Fruit fly (Drosophila melanogaster) whole organism, adult: ENCODE measurements around the gene CG43169.
A peak's percentile ranks its signal among the peaks of the same experiment; 100 is the strongest.

ENCODE experiments used
- CG1620 ChIP-seq: fragments of 200-800 bp; sonication (Bioruptor generic); optimal IDR thresholded peaks from 2 replicates; lab custom pipeline; 2016; ENCODE audit warnings: missing biosample characterization, missing genetic modification characterization
- CG33017 ChIP-seq: fragments of 200-800 bp; sonication (Bioruptor generic); optimal IDR thresholded peaks from 2 replicates; lab custom pipeline; 2018; ENCODE audit warnings: missing biosample characterization, mild to moderate bottlenecking, missing genetic modification characterization, moderate library complexity
- CG7045 ChIP-seq: fragments of 200-800 bp; sonication (Bioruptor generic); optimal IDR thresholded peaks from 2 replicates; lab custom pipeline; 2017; ENCODE audit warnings: missing biosample characterization, mild to moderate bottlenecking, missing genetic modification characterization
- CG7101 ChIP-seq: fragments of 200-800 bp; sonication (Bioruptor generic); optimal IDR thresholded peaks from 2 replicates; lab custom pipeline; 2018; ENCODE audit warnings: missing biosample characterization, mild to moderate bottlenecking, missing genetic modification characterization, moderate library complexity
- Clk ChIP-seq: fragments of 200-800 bp; sonication (Bioruptor generic); optimal IDR thresholded peaks from 2 replicates; lab custom pipeline; 2017; ENCODE audit warnings: missing biosample characterization, missing genetic modification characterization
- Crg-1 ChIP-seq: fragments of 200-800 bp; sonication (Bioruptor generic); optimal IDR thresholded peaks from 2 replicates; lab custom pipeline; 2016; ENCODE audit warnings: missing biosample characterization, missing genetic modification characterization
- Mnt ChIP-seq: fragments of 200-800 bp; sonication (Bioruptor generic); optimal IDR thresholded peaks from 2 replicates; lab custom pipeline; 2016; ENCODE audit warnings: missing biosample characterization, mild to moderate bottlenecking, missing genetic modification characterization
- cic ChIP-seq: fragments of 200-800 bp; sonication (Bioruptor generic); optimal IDR thresholded peaks from 2 replicates; lab custom pipeline; 2017; ENCODE audit warnings: missing biosample characterization, mild to moderate bottlenecking, missing genetic modification characterization, moderate library complexity
- kay ChIP-seq: fragments of 200-800 bp; sonication (Bioruptor generic); peaks from one replicate; lab custom pipeline; 2016; ENCODE audit warnings: missing biosample characterization, missing genetic modification characterization, borderline replicate concordance
- ovo ChIP-seq: fragments of 200-800 bp; sonication (Bioruptor generic); optimal IDR thresholded peaks from 2 replicates; lab custom pipeline; 2016; ENCODE audit warnings: missing biosample characterization, missing genetic modification characterization

DNA sequence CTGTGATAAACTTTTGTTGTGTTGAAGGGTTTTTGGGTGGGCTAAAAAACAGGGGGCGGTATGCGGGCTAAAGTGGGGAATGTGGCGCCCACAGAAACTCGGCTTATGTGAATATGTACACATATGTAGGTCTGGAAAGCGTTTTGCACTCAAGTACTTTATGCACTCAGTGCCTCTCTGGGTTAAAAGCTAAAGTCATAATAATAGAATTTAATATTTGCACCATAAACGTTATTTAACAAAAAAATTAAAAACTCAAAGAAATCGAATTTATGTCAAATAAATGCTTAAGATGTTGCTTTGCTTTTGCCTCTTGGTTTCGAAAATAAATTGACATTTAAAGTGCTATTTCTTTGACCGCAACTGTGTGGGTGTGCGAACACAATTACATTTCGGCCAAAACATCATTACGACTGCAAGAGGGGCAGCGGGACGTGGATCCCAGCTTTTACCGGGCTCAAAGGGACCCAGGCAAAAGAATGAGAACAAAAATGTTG, 36.0 kb upstream of the CG43169 start:
- TF ChIP-seq CG1620 (GFP tag; lab: Kevin White, UChicago) = no peak
- TF ChIP-seq CG7101 = no peak
- no peak for TF ChIP-seq CG33017 (tag; lab: Kevin White, UChicago)
- no peak for TF ChIP-seq ovo (GFP tag; lab: Kevin White, UChicago)
- TF ChIP-seq Crg-1 (GFP tag; lab: Kevin White, UChicago) = no peak
- TF ChIP-seq cic (GFP tag; lab: Kevin White, UChicago) = no peak
- TF ChIP-seq Clk = no peak
- peak; percentile 44 for TF ChIP-seq kay (GFP tag; lab: Kevin White, UChicago)
- TF ChIP-seq CG7045 (GFP tag; lab: Kevin White, UChicago) = no peak
- TF ChIP-seq Mnt (GFP tag; lab: Kevin White, UChicago) = no peak
